Fruit fly (Drosophila melanogaster) S2 (cell line): ENCODE data around the gene Tsen2.

Experiments used
- CG8478 ChIP-seq: fragments of >200 bp; optimal IDR thresholded peaks from 2 replicates; lab custom pipeline; 2018
- CTCF ChIP-seq, 2 experiments: fragments of >200 bp; optimal IDR thresholded peaks; 2 replicates each; lab custom pipeline; 2018

dm6 chr2L:16754074-16754473 is 24.5 kb downstream of the Tsen2 start, which contains the start of gene yellow-b:
- TF ChIP-seq CTCF (optimal IDR thresholded peaks at IDR 0.05; lab: Kevin White, UChicago) (no peak), CG8478 (lab: Kevin White, UChicago) (no peak)
